Fruit fly (Drosophila melanogaster) whole organism: Measurements from ENCODE around the gene Icmt.

ENCODE experiments used
- CG8478 ChIP-seq: fragments of >200 bp; optimal IDR thresholded peaks from 2 replicates; lab custom pipeline; 2018; ENCODE audit warnings: inconsistent platforms
- Dll ChIP-seq: fragments of >200 bp; optimal IDR thresholded peaks from 2 replicates; lab custom pipeline; 2017
- EcR ChIP-seq, 2 experiments: fragments of >200 bp; optimal IDR thresholded peaks; 2 replicates each; lab custom pipeline; 2017; ENCODE audit warnings: missing biosample characterization in 2 of 2, missing genetic modification characterization in 2 of 2, missing genetic modification reagents in 2 of 2
- pan ChIP-seq: fragments of >200 bp; optimal IDR thresholded peaks from 2 replicates; lab custom pipeline; 2017
- psq ChIP-seq: fragments of >200 bp; optimal IDR thresholded peaks from 2 replicates; lab custom pipeline; 2017
- usp ChIP-seq: fragments of >200 bp; optimal IDR thresholded peaks from 2 replicates; lab custom pipeline; 2017; ENCODE audit warnings: missing biosample characterization, missing genetic modification characterization, mixed read lengths

Icmt gene

dm6 chr3L:13022160-13022853 is 4.2 kb downstream of the Icmt start, which contains the start of gene Adk2:
TSS of gene Adk2 (minus strand) at chr3L:13022688.
- TF ChIP-seq EcR (GFP tag; optimal IDR thresholded peaks at IDR 0.05; lab: Kevin White, UChicago) = no peak
- no peak for TF ChIP-seq Dll (lab: Kevin White, UChicago)
- TF ChIP-seq pan (lab: Kevin White, UChicago) = no peak
- no peak for TF ChIP-seq CG8478 (lab: Kevin White, UChicago)
- no peak for TF ChIP-seq psq
- TF ChIP-seq usp = no peak

DNA sequence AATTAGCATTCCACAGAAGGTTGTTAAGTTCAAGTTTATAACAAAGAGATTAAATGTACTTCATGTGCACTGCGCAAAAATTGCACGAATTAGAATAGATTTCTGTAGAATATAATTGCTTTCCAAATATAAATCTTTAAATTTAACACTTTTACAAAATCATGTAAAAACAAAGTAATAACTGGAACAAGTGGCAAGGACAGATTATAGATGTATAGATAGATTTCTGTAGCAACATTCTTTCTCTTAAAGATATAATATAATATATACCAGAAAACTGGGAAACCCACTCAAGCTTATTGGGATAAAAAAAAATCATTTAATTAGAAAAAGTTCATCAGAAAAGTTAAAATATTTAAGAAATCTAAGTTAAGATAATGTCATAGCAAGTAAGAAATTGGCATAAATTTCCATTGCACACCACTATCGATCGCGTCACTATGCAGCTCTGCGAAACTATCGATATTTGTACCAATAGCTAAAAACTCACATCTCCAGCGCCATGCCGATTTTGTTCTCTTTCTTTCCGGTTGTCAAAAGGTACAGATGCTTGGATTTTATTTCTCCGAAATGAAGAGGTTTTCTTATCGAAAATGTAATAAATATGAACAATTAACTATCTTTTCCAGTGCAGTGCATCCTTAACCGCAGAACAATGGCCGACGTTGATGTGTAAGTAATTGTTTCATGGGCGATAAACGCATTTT is 4.9 kb downstream of the Icmt start, which contains the start of gene RpS12:
RpS12 (plus strand) TSS at position 499 of the 707 bp plus-strand sequence.
- TF ChIP-seq usp (no peak), psq (no peak), Dll (lab: Kevin White, UChicago) (no peak), pan (lab: Kevin White, UChicago) (no peak), CG8478 (lab: Kevin White, UChicago) (no peak), EcR (GFP tag; optimal IDR thresholded peaks at IDR 0.05; lab: Kevin White, UChicago) (no peak)

DNA sequence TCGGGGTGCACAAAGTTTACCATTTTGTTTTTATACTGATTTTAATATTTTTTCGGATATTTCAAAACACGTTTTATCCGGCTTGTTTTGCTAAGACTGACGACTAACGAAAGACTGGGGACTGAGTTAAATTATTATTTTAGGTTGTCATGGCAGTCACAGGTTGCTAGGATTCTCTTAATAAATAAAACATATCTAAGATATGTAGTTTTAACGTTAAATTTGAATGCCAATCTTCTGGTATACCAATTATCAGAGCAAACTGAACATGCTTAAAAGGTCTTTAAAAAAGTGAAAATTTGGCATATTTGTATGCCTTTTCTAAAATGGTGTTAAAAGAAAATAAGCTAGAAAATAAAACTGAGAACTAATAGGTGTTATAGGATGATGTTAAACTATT is 8.3 kb downstream of the Icmt start, which contains the start of gene Zmynd10:
Zmynd10 (minus strand) TSS at position 101 of the 400 bp plus-strand sequence.
- TF ChIP-seq pan (lab: Kevin White, UChicago) (no peak), psq (no peak), CG8478 (lab: Kevin White, UChicago) (no peak), Dll (lab: Kevin White, UChicago) (no peak), usp (no peak), EcR (GFP tag; optimal IDR thresholded peaks at IDR 0.05; lab: Kevin White, UChicago) (no peak)

dm6 chr3L:13026872-13027271 is 8.8 kb downstream of the Icmt start:
- no peak for TF ChIP-seq EcR (GFP tag; optimal IDR thresholded peaks at IDR 0.05; lab: Kevin White, UChicago)
- TF ChIP-seq psq = no peak
- TF ChIP-seq CG8478 (lab: Kevin White, UChicago) = no peak

DNA sequence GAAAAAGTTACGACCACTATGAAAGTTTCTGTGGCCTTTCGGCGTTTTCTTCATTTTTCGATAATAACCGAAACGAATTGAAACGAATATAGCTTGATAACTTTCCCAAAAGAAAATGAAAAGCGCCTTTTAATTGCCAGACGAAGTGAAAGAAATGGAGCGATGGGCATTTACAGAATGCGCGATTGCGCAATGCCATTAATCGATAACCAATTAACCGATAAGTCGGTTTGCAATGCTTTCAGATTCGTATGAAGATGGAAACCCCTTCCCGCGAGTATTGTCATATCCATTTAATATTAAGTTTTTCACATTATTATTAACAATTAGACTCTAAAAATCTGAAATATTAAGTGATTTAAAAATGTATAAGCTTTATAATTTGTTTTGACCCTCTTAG is 9.3 kb downstream of the Icmt start:
- no peak for TF ChIP-seq EcR (GFP tag; optimal IDR thresholded peaks at IDR 0.05; lab: Kevin White, UChicago)

- TF ChIP-seq EcR (GFP tag; optimal IDR thresholded peaks at IDR 0.05; lab: Kevin White, UChicago) (no peak), psq (no peak), pan (lab: Kevin White, UChicago) (no peak), usp (no peak), CG8478 (lab: Kevin White, UChicago) (no peak), Dll (lab: Kevin White, UChicago) (no peak)
These were observed 10.7 kb downstream of the Icmt start, which contains the start of gene CG17672 for dm6 chr3L:13028740-13029139. TSS of gene CG17672 (plus strand) at chr3L:13028962.

DNA sequence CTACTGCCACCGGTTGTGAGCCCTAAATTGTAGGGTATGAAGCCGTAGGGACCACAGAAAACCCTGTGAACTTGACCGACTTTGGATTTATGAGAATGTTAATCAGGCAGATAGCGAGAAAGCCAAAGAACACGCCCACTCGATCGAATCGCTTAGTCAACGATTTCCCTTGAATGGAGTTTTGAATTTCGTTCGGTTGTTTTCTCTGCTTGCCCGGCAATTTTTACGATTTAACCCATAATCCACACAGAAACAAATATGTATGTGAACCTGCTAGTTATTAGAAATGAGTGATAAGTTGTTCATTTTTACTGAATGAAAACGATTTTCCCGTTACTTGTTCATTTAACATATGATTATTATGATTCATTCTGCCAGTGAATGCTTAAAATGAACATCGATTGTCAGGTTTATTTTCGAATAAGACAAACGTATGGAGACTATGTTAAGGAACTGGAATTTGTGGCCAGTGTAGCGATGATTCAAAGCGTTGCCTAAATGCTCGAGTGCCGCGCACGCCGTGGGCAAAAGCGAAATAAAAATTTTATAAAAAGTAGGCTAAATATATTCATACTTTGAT is 12.1 kb downstream of the Icmt start:
- TF ChIP-seq psq (no peak), pan (lab: Kevin White, UChicago) (no peak), usp (no peak), EcR (GFP tag; optimal IDR thresholded peaks at IDR 0.05; lab: Kevin White, UChicago) (no peak), Dll (lab: Kevin White, UChicago) (no peak), CG8478 (lab: Kevin White, UChicago) (no peak)

DNA sequence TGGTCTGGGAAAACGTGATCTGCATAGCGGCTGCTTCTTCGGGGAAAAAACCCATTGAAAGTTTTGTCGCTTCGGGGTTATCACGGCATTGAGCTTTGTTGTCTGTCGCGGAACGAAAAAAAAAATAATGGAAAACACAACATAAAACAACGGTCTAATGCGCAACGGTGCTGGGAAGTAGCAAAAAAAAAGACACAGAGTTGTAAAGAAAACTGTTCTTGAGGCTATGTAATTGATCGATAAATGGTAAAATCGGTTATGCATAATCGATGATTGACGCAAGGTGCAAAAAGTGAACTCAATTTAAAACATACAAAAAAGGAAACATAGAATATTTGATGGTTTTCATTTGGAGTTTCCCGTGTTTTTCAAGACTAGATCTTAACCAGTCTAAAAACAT is 13.3 kb downstream of the Icmt start:
- TF ChIP-seq pan (lab: Kevin White, UChicago) (no peak), EcR (GFP tag; optimal IDR thresholded peaks at IDR 0.05; lab: Kevin White, UChicago) (no peak), Dll (lab: Kevin White, UChicago) (no peak), CG8478 (lab: Kevin White, UChicago) (no peak), usp (no peak), psq (no peak)

DNA sequence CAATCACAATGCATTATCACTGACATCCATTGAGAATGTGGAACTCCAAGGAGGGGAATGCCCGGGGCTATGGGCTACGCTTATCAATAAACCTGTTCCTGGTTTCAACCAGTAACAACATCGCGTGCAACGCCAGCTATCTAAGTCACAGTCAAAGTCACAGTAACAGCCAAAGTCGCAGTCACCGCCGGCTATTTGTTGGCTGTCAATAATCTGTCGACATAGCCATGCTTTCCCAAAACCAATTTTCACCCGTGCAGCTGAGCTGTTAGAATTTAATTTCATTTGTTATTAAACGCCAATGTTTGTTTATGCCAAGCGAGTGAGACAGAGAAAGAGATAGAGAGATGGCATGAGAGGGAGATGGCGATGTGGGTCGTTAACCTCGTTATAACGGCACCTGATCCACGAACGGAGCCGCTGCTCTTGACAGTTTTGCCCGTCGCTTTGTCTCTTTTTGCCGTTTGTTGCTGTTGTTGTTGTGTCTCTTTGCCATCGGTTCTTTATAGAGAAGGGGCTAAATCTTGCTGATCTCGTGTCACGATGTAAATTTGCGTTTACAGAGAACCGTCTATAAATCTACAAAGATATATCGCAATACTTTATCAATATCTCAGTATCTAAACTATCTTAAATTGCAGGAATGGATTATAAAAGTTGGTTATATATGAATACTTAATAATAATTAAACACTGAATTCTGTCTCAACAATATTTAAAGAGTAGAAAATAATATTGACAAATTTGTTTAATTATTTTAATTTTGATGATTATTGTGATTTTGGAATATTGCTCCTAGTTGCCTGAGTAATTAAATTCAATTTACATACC is 14.2 kb downstream of the Icmt start:
- TF ChIP-seq usp (no peak), EcR (GFP tag; optimal IDR thresholded peaks at IDR 0.05; lab: Kevin White, UChicago) (no peak), pan (lab: Kevin White, UChicago) (no peak), CG8478 (lab: Kevin White, UChicago) (no peak), psq (no peak), Dll (lab: Kevin White, UChicago) (no peak)

DNA sequence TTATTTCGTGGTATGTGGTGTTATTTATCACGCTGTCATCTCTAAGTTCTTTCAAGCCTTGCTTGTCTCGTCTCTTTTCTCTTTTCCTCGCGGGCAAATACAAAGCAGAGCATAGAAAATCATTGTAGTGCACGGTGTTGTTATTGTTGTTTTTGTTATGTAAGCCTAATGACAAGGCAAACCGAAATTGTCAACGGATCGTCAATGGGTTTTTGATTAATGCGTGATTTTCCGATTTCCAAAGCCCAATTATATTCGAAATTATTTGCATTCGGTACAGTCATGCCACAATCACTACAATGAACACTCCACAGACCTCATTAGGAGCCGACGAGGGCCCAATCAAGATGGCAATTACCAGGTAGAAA is 14.8 kb downstream of the Icmt start:
- TF ChIP-seq pan (lab: Kevin White, UChicago) = no peak
- no peak for TF ChIP-seq Dll (lab: Kevin White, UChicago)
- no peak for TF ChIP-seq CG8478 (lab: Kevin White, UChicago)
- TF ChIP-seq psq = no peak
- no peak for TF ChIP-seq usp
- TF ChIP-seq EcR (GFP tag; optimal IDR thresholded peaks at IDR 0.05; lab: Kevin White, UChicago) = no peak

- TF ChIP-seq EcR (GFP tag; optimal IDR thresholded peaks at IDR 0.05; lab: Kevin White, UChicago) (no peak), psq (no peak), pan (lab: Kevin White, UChicago) (no peak), Dll (lab: Kevin White, UChicago) (no peak), usp (no peak), CG8478 (lab: Kevin White, UChicago) (no peak)
These were observed 15.3 kb downstream of the Icmt start for dm6 chr3L:13033361-13033760.
